Fruit fly (Drosophila melanogaster): ENCODE data around the gene CG11626.
A peak's percentile ranks its signal among the peaks of the same experiment; 100 is the strongest.

The CG11626 gene

DNA sequence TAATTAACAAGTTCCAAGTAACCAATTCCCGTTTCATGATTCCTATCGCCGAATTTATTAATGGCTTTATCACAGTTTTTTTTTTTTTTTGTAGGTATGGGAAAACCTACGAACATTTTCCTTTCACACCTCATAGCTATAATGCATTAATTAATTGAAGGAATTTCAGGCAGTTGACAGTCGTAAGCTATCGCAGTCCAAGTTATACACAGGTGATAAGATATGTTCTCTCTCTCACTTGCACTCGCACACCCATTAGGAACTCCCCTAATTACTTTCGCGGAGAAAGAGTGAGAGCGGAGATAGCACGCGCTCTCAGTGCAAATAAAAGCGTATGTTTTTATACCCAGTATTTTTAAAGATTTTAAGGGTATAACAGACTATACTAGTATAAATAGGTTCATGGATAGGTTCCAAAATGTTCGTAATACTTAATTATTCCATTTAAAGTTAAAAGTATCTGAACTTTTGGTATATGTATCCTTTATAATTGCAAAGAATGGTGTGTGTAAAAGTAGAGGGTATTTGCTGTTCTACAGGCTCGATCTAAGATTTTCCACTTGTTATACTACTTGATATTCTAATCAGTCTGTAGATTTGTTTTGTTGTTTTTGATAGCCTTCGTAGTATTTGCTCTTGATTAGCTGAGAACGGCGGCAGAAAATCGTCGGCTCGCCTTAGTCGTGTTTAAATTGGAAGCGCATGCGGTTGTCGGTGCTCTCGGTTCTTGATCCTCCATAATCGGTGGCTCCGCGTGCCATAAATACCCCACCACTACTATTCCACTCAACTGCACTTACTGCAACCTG lies 51.9 kb downstream of the CG11626 start, which contains the start of gene Dys (continued):
- TF ChIP-seq shn (GFP tag; optimal IDR thresholded peaks at IDR 0.05), result peak; percentile 68
- peak; percentile 66 for TF ChIP-seq CG9437 (GFP tag; optimal IDR thresholded peaks at IDR 0.05)
- peak; percentile 66; the same call in 2 of the 3 replicates for TF ChIP-seq CG11560 (tag; IDR thresholded peaks at IDR 0.05)
- peak; percentile 50 for TF ChIP-seq CG2202 (tag; optimal IDR thresholded peaks at IDR 0.05)
- no peak for TF ChIP-seq fd102C (GFP tag; optimal IDR thresholded peaks at IDR 0.05)
- TF ChIP-seq ase (GFP tag; IDR thresholded peaks at IDR 0.05), result peak; percentile 65; the same call in 1 of the 3 replicates
- TF ChIP-seq p53 (GFP tag; optimal IDR thresholded peaks at IDR 0.05), result peak; percentile 12
- TF ChIP-seq Side (GFP tag; optimal IDR thresholded peaks at IDR 0.05), result peak; percentile 82
- TF ChIP-seq Scr (GFP tag; IDR thresholded peaks at IDR 0.05; ENCODE audit: partially characterized antibody), result no peak
- TF ChIP-seq Dfd (GFP tag; optimal IDR thresholded peaks at IDR 0.05), result no peak
- TF ChIP-seq wor (GFP tag; IDR thresholded peaks at IDR 0.05), result peak; percentile 76
- no peak for TF ChIP-seq CG4328 (GFP tag; optimal IDR thresholded peaks at IDR 0.05)
- TF ChIP-seq CG15073 (GFP tag; optimal IDR thresholded peaks at IDR 0.05), result no peak
- no peak; the same call in 1 of the 2 replicates for TF ChIP-seq Nf-YA (GFP tag; IDR thresholded peaks at IDR 0.05)
- TF ChIP-seq HHEX (GFP tag; optimal IDR thresholded peaks at IDR 0.05), result peak; percentile 90
- TF ChIP-seq dm (GFP tag; optimal IDR thresholded peaks at IDR 0.05), result peak; percentile 64
- peak; percentile 67 for TF ChIP-seq CG1529 (GFP tag; optimal IDR thresholded peaks at IDR 0.05)
- TF ChIP-seq CG7928 (GFP tag; optimal IDR thresholded peaks at IDR 0.05), result peak; percentile 46
- TF ChIP-seq CG1233 (GFP tag; optimal IDR thresholded peaks at IDR 0.05), result peak; percentile 86
- peak in 1 of 2 experiments; percentile 11 for TF ChIP-seq pan (optimal IDR thresholded peaks at IDR 0.05)
- peak in 1 of 2 experiments; percentile 89 for TF ChIP-seq pan (GFP tag; optimal IDR thresholded peaks at IDR 0.05 in 1 of 2, IDR thresholded peaks at IDR 0.05 in 1 of 2)
- peak; percentile 80 for TF ChIP-seq NK7.1 (GFP tag; optimal IDR thresholded peaks at IDR 0.05)
- peak; percentile 84 for TF ChIP-seq Aef1 (GFP tag; IDR thresholded peaks at IDR 0.05)
- peak; percentile 53 for TF ChIP-seq psq (GFP tag; optimal IDR thresholded peaks at IDR 0.05)
- peak; percentile 41 for TF ChIP-seq tup (GFP tag; optimal IDR thresholded peaks at IDR 0.05)
- TF ChIP-seq Lim3 (GFP tag; IDR thresholded peaks at IDR 0.05), result no peak
- TF ChIP-seq Ravus (GFP tag; IDR thresholded peaks at IDR 0.05), result peak; percentile 60
- peak; percentile 69; the same call in 1 of the 2 replicates for TF ChIP-seq toy (GFP tag; IDR thresholded peaks at IDR 0.05)
- TF ChIP-seq Dref (GFP tag; IDR thresholded peaks at IDR 0.05), result no peak
- TF ChIP-seq ewg (GFP tag; optimal IDR thresholded peaks at IDR 0.05), result peak; percentile 72
- peak; percentile 86 for TF ChIP-seq CG31441 (GFP tag; IDR thresholded peaks at IDR 0.05)
- peak; percentile 43 for TF ChIP-seq CG33213 (GFP tag; optimal IDR thresholded peaks at IDR 0.05)
- TF ChIP-seq CG3163 (GFP tag; optimal IDR thresholded peaks at IDR 0.05), result peak; percentile 45
- no peak for TF ChIP-seq mld (GFP tag; IDR thresholded peaks at IDR 0.05; ENCODE audit: partially characterized antibody)
- TF ChIP-seq CG8281 (tag; optimal IDR thresholded peaks at IDR 0.05), result peak; percentile 56
- TF ChIP-seq Hr39 (optimal IDR thresholded peaks at IDR 0.05), result no peak
- TF ChIP-seq CkIIα-i1 (GFP tag; IDR thresholded peaks at IDR 0.05), result no peak
- TF ChIP-seq CG1603 (tag; optimal IDR thresholded peaks at IDR 0.05), result peak; percentile 92
- TF ChIP-seq so (GFP tag; IDR thresholded peaks at IDR 0.05), result no peak; the same call in 1 of the 3 replicates
- TF ChIP-seq CG43689 (GFP tag; IDR thresholded peaks at IDR 0.05), result no peak; the same call in 1 of the 2 replicates
- peak; percentile 79 for TF ChIP-seq Sox100B (GFP tag; optimal IDR thresholded peaks at IDR 0.05)
- peak; percentile 81 for TF ChIP-seq Usf (GFP tag; optimal IDR thresholded peaks at IDR 0.05)
- peak; percentile 84 for TF ChIP-seq CG1602 (GFP tag; optimal IDR thresholded peaks at IDR 0.05)
- no peak for TF ChIP-seq pita (GFP tag; optimal IDR thresholded peaks at IDR 0.05)
- TF ChIP-seq Kr (GFP tag; optimal IDR thresholded peaks at IDR 0.05), result no peak
- TF ChIP-seq Rx (GFP tag; IDR thresholded peaks at IDR 0.05), result no peak
- no peak for TF ChIP-seq CG6175 (GFP tag; IDR thresholded peaks at IDR 0.05)
- TF ChIP-seq caup (GFP tag; optimal IDR thresholded peaks at IDR 0.05; ENCODE audit: severe bottlenecking), result peak; percentile 83
- peak; percentile 71 for TF ChIP-seq CG7357 (GFP tag; IDR thresholded peaks at IDR 0.05)
- TF ChIP-seq br (optimal IDR thresholded peaks at IDR 0.05), result no peak
